Worm (Caenorhabditis elegans): ENCODE data around the gene lec-5.

ce11 chrII:5841866-5842265 is 963 bp upstream of the lec-5 start, which contains the start of gene nep-25:
- TF ChIP-seq nhr-120 (GFP tag; IDR thresholded peaks at IDR 0.05) = no peak
- TF ChIP-seq ztf-6 (GFP tag; IDR thresholded peaks at IDR 0.05) = no peak
- TF ChIP-seq ztf-3 (GFP tag; optimal IDR thresholded peaks at IDR 0.05) = no peak
- no peak for TF ChIP-seq hmg-1.2 (GFP tag; IDR thresholded peaks at IDR 0.05)
- TF ChIP-seq lsy-27 (tag; optimal IDR thresholded peaks at IDR 0.05; ENCODE audit: borderline replicate concordance, insufficient read depth) = no peak
